Fruit fly (Drosophila melanogaster) whole organism, wandering third instar larva: ENCODE results near the gene CG12289.

ENCODE experiments used
- Dfd ChIP-seq: fragments of >200 bp; optimal IDR thresholded peaks from 2 replicates; lab custom pipeline; 2017; ENCODE audit warnings: missing biosample characterization, missing genetic modification characterization
- Myc ChIP-seq: fragments of >200 bp; optimal IDR thresholded peaks from 2 replicates; lab custom pipeline; 2017
- dmrt93B ChIP-seq: fragments of 200-800 bp; sonication (Bioruptor generic); optimal IDR thresholded peaks from 2 replicates; lab custom pipeline; 2018; ENCODE audit warnings: missing biosample characterization, mild to moderate bottlenecking, missing genetic modification characterization
- pan ChIP-seq: fragments of >200 bp; optimal IDR thresholded peaks from 2 replicates; lab custom pipeline; 2017

- TF ChIP-seq dmrt93B (GFP tag; lab: Kevin White, UChicago) (no peak), Dfd (GFP tag; lab: Kevin White, UChicago) (no peak), Myc (lab: Kevin White, UChicago) (no peak), pan (lab: Kevin White, UChicago) (no peak)
Measured at dm6 chr3L:11488264-11488663, 30.0 kb upstream of the CG12289 start.
